Fruit fly (Drosophila melanogaster) whole organism, embryonic: ENCODE measurements around the gene Hexo1.

Experiments used
- ATbp ChIP-seq: fragments of 200-800 bp; sonication (Bioruptor generic); optimal IDR thresholded peaks from 2 replicates; lab custom pipeline; 2017; ENCODE audit warnings: missing biosample characterization, mild to moderate bottlenecking, missing genetic modification characterization, missing genetic modification reagents
- Asciz ChIP-seq: fragments of 200-800 bp; sonication (Bioruptor generic); optimal IDR thresholded peaks from 2 replicates; lab custom pipeline; 2017; ENCODE audit warnings: missing biosample characterization, mild to moderate bottlenecking, missing genetic modification characterization, missing genetic modification reagents
- CG10543 ChIP-seq: fragments of 200-800 bp; sonication (Bioruptor generic); optimal IDR thresholded peaks from 3 replicates; lab custom pipeline; 2017; ENCODE audit warnings: missing biosample characterization, mild to moderate bottlenecking, missing genetic modification characterization, moderate library complexity
- CG11504 ChIP-seq: fragments of 200-800 bp; sonication (Bioruptor generic); optimal IDR thresholded peaks from 3 replicates; lab custom pipeline; 2019; ENCODE audit warnings: missing biosample characterization, mild to moderate bottlenecking, missing genetic modification characterization, moderate library complexity
- CG12236 ChIP-seq: fragments of 200-800 bp; sonication (Bioruptor generic); optimal IDR thresholded peaks from 2 replicates; lab custom pipeline; 2016; ENCODE audit warnings: missing biosample characterization, missing genetic modification characterization
- CG17568 ChIP-seq: fragments of 200-800 bp; sonication (Bioruptor generic); optimal IDR thresholded peaks from 2 replicates; lab custom pipeline; 2018; ENCODE audit warnings: missing biosample characterization, mild to moderate bottlenecking, missing genetic modification characterization, moderate library complexity
- CG30020 ChIP-seq: fragments of 200-800 bp; optimal IDR thresholded peaks from 2 replicates; lab custom pipeline; 2019; ENCODE audit warnings: missing biosample characterization, mild to moderate bottlenecking, missing genetic modification characterization, moderate library complexity
- CG32767 ChIP-seq: fragments of 200-800 bp; sonication (Bioruptor generic); IDR thresholded peaks from 2 replicates; pipeline ENCODE4 v1.3.6; 2022; ENCODE audit warnings: missing biosample characterization, missing genetic modification characterization
- CG33213 ChIP-seq: fragments of 200-800 bp; sonication (Bioruptor generic); optimal IDR thresholded peaks from 3 replicates; lab custom pipeline; 2016; ENCODE audit warnings: missing biosample characterization, missing genetic modification characterization
- CG33557 ChIP-seq: fragments of 200-800 bp; sonication (Bioruptor generic); optimal IDR thresholded peaks from 2 replicates; lab custom pipeline; 2019; ENCODE audit warnings: missing biosample characterization, mild to moderate bottlenecking, missing genetic modification characterization, moderate library complexity
- CG42726 ChIP-seq: fragments of 200-800 bp; sonication (Bioruptor generic); IDR thresholded peaks from 2 replicates; pipeline ENCODE4 v1.3.6; 2022; ENCODE audit warnings: missing biosample characterization, missing genetic modification characterization; ENCODE audit not compliant: partially characterized antibody
- CG4282 ChIP-seq: fragments of 200-800 bp; sonication (Bioruptor generic); optimal IDR thresholded peaks from 2 replicates; lab custom pipeline; 2016; ENCODE audit warnings: missing biosample characterization, missing genetic modification characterization
- CG7928 ChIP-seq: fragments of 200-800 bp; sonication (Bioruptor generic); optimal IDR thresholded peaks from 2 replicates; lab custom pipeline; 2017; ENCODE audit warnings: missing biosample characterization, mild to moderate bottlenecking, missing genetic modification characterization
- CG7987 ChIP-seq: fragments of 200-800 bp; sonication (Bioruptor generic); optimal IDR thresholded peaks from 2 replicates; lab custom pipeline; 2018; ENCODE audit warnings: missing biosample characterization, mild to moderate bottlenecking, missing genetic modification characterization, moderate library complexity
- CG8281 ChIP-seq: fragments of 200-800 bp; sonication (Bioruptor generic); optimal IDR thresholded peaks from 2 replicates; lab custom pipeline; 2018; ENCODE audit warnings: missing biosample characterization, mild to moderate bottlenecking, missing genetic modification characterization, moderate library complexity
- CG8924 ChIP-seq: fragments of 200-800 bp; optimal IDR thresholded peaks from 3 replicates; lab custom pipeline; 2019; ENCODE audit warnings: missing biosample characterization, mild to moderate bottlenecking, missing genetic modification characterization, moderate library complexity
- Dip2 ChIP-seq: fragments of 200-800 bp; sonication (Bioruptor generic); IDR thresholded peaks from 2 replicates; pipeline ENCODE4 v1.3.6; 2022; ENCODE audit warnings: missing biosample characterization, missing genetic modification characterization
- ERR ChIP-seq: fragments of 200-800 bp; sonication (Bioruptor generic); optimal IDR thresholded peaks from 2 replicates; lab custom pipeline; 2016; ENCODE audit warnings: missing biosample characterization, missing genetic modification characterization
- Hand ChIP-seq: fragments of 200-800 bp; sonication (Bioruptor generic); optimal IDR thresholded peaks from 2 replicates; lab custom pipeline; 2017; ENCODE audit warnings: mild to moderate bottlenecking, missing biosample characterization, missing genetic modification reagents, missing genetic modification characterization
- Hr3 ChIP-seq: fragments of 200-800 bp; sonication (Bioruptor generic); optimal IDR thresholded peaks from 3 replicates; lab custom pipeline; 2016; ENCODE audit warnings: missing biosample characterization, missing genetic modification characterization
- Hr51 ChIP-seq, 2 experiments: fragments of 200-800 bp; sonication (Bioruptor generic); optimal IDR thresholded peaks; 2 replicates in 1 of 2; 3 replicates in 1 of 2; lab custom pipeline; 2016 to 2018; ENCODE audit warnings: missing biosample characterization in 2 of 2, missing genetic modification characterization in 2 of 2, mild to moderate bottlenecking in 1 of 2, moderate library complexity in 1 of 2
- Med ChIP-seq: fragments of 200-800 bp; sonication (Bioruptor generic); peaks from one replicate; lab custom pipeline; 2016; ENCODE audit warnings: missing biosample characterization, missing genetic modification characterization, mild to moderate bottlenecking, inconsistent platforms, moderate library complexity
- Nf-YA ChIP-seq: fragments of 200-800 bp; sonication (Bioruptor generic); IDR thresholded peaks from 2 replicates; pipeline ENCODE4 v1.3.6; 2022; ENCODE audit warnings: missing biosample characterization, missing genetic modification characterization
- Scr ChIP-seq: fragments of 200-800 bp; sonication (Bioruptor generic); IDR thresholded peaks from 2 replicates; pipeline ENCODE4 v1.3.6; 2022; ENCODE audit warnings: missing biosample characterization, missing genetic modification characterization; ENCODE audit not compliant: partially characterized antibody
- Side ChIP-seq: fragments of 200-800 bp; sonication (Bioruptor generic); optimal IDR thresholded peaks from 2 replicates; lab custom pipeline; 2016; ENCODE audit warnings: missing biosample characterization, missing genetic modification characterization
- Sox102F ChIP-seq: fragments of 200-800 bp; sonication (Bioruptor generic); optimal IDR thresholded peaks from 2 replicates; lab custom pipeline; 2018; ENCODE audit warnings: missing biosample characterization, mild to moderate bottlenecking, missing genetic modification characterization, moderate library complexity
- amos ChIP-seq: fragments of 200-800 bp; sonication (Bioruptor generic); IDR thresholded peaks from 2 replicates; pipeline ENCODE4 v1.3.6; 2022; ENCODE audit warnings: missing biosample characterization, missing genetic modification characterization; ENCODE audit not compliant: partially characterized antibody
- bigmax ChIP-seq: fragments of 200-800 bp; sonication (Bioruptor generic); optimal IDR thresholded peaks from 2 replicates; lab custom pipeline; 2018; ENCODE audit warnings: missing biosample characterization, mild to moderate bottlenecking, missing genetic modification characterization
- chif ChIP-seq, 2 experiments: fragments of 200-800 bp; sonication (Bioruptor generic); optimal IDR thresholded peaks; 3 replicates each; lab custom pipeline; 2016; ENCODE audit warnings: missing biosample characterization in 2 of 2, missing genetic modification characterization in 2 of 2
- ci ChIP-seq: fragments of 200-800 bp; sonication (Bioruptor generic); IDR thresholded peaks from 3 replicates; pipeline ENCODE4 v1.3.6; 2022; ENCODE audit warnings: missing biosample characterization, missing genetic modification characterization
- dmrt99B ChIP-seq: fragments of 200-800 bp; sonication (Bioruptor generic); optimal IDR thresholded peaks from 2 replicates; lab custom pipeline; 2018; ENCODE audit warnings: missing biosample characterization, mild to moderate bottlenecking, missing genetic modification characterization, moderate library complexity
- eve ChIP-seq, 2 experiments: fragments of >200 bp; optimal IDR thresholded peaks; 2 replicates each; lab custom pipeline; 2017; ENCODE audit warnings: missing biosample characterization in 2 of 2, missing genetic modification characterization in 2 of 2
- fru ChIP-seq: fragments of >200 bp; optimal IDR thresholded peaks from 2 replicates; lab custom pipeline; 2017
- gcm ChIP-seq: fragments of 200-800 bp; sonication (Bioruptor generic); optimal IDR thresholded peaks from 2 replicates; lab custom pipeline; 2019; ENCODE audit warnings: missing biosample characterization, mild to moderate bottlenecking, missing genetic modification characterization, moderate library complexity
- gem ChIP-seq: fragments of 200-800 bp; sonication (Bioruptor generic); optimal IDR thresholded peaks from 2 replicates; lab custom pipeline; 2019; ENCODE audit warnings: missing biosample characterization, mild to moderate bottlenecking, missing genetic modification characterization, moderate library complexity
- lab ChIP-seq: fragments of 200-800 bp; sonication (Bioruptor generic); optimal IDR thresholded peaks from 3 replicates; lab custom pipeline; 2017; ENCODE audit warnings: missing biosample characterization, missing genetic modification characterization, mild to moderate bottlenecking, moderate library complexity, missing genetic modification reagents
- lola ChIP-seq, 3 experiments: fragments of >200 bp in 2 of 3; fragments of 200-800 bp in 1 of 3; sonication (Bioruptor generic) in 1 of 3; optimal IDR thresholded peaks; 2 replicates each; lab custom pipeline; 2017 to 2019; ENCODE audit warnings: missing biosample characterization in 3 of 3, missing genetic modification characterization in 3 of 3, mild to moderate bottlenecking in 1 of 3, moderate library complexity in 1 of 3
- nom ChIP-seq: fragments of 200-800 bp; sonication (Bioruptor generic); optimal IDR thresholded peaks from 2 replicates; lab custom pipeline; 2017; ENCODE audit warnings: missing biosample characterization, missing genetic modification characterization, mild to moderate bottlenecking, moderate library complexity, missing genetic modification reagents
- pan ChIP-seq, 4 experiments: fragments of >200 bp in 3 of 4; fragments of 200-800 bp in 1 of 4; sonication (Bioruptor generic) in 1 of 4; optimal IDR thresholded peaks in 3 of 4; IDR thresholded peaks in 1 of 4; 2 replicates each; pipeline versions ENCODE4 v1.3.6 to Lab custom; 2017 to 2022; ENCODE audit warnings: missing biosample characterization in 2 of 4, missing genetic modification characterization in 2 of 4, mixed read lengths in 1 of 4
- pb ChIP-seq: fragments of 200-800 bp; sonication (Bioruptor generic); optimal IDR thresholded peaks from 3 replicates; lab custom pipeline; 2016; ENCODE audit warnings: missing biosample characterization, missing genetic modification characterization
- ro ChIP-seq: fragments of 200-800 bp; sonication (Bioruptor generic); IDR thresholded peaks from 2 replicates; pipeline ENCODE4 v1.3.6; 2022; ENCODE audit warnings: missing biosample characterization, missing genetic modification characterization
- sens ChIP-seq: fragments of 200-800 bp; sonication (Bioruptor generic); peaks from one replicate; lab custom pipeline; 2016; ENCODE audit warnings: missing biosample characterization, missing genetic modification characterization
- sisA ChIP-seq: fragments of 200-800 bp; sonication (Bioruptor generic); IDR thresholded peaks from 2 replicates; pipeline ENCODE4 v1.3.6; 2022; ENCODE audit warnings: missing biosample characterization, missing genetic modification characterization
- slou ChIP-seq: fragments of 200-800 bp; sonication (Bioruptor generic); optimal IDR thresholded peaks from 3 replicates; lab custom pipeline; 2016; ENCODE audit warnings: missing biosample characterization, missing genetic modification characterization
- tna ChIP-seq: fragments of 200-800 bp; sonication (Bioruptor generic); IDR thresholded peaks from 2 replicates; pipeline ENCODE4 v1.3.6; 2022; ENCODE audit warnings: missing biosample characterization, missing genetic modification characterization; ENCODE audit not compliant: partially characterized antibody
- unpg ChIP-seq: fragments of 200-800 bp; sonication (Bioruptor generic); optimal IDR thresholded peaks from 3 replicates; lab custom pipeline; 2018; ENCODE audit warnings: missing biosample characterization, mild to moderate bottlenecking, missing genetic modification characterization, moderate library complexity
- vvl ChIP-seq: fragments of 200-800 bp; sonication (Bioruptor generic); IDR thresholded peaks from 2 replicates; pipeline ENCODE4 v1.3.6; 2022; ENCODE audit warnings: missing biosample characterization, missing genetic modification characterization
- zen2 ChIP-seq: fragments of 200-800 bp; sonication (Bioruptor generic); IDR thresholded peaks from 3 replicates; pipeline ENCODE4 v1.3.6; 2022; ENCODE audit warnings: missing biosample characterization, missing genetic modification characterization; ENCODE audit not compliant: partially characterized antibody

Hexo1 gene

dm6 chr3L:4310604-4311003 is 22.2 kb downstream of the Hexo1 start:
- TF ChIP-seq vvl (GFP tag; lab: Robert Waterston, UW) (peak; percentile 34; the same call in 1 of the 2 replicates), ci (GFP tag; lab: Robert Waterston, UW) (0 out of 3 replicates have a peak, but pooled peaks have one; percentile 31), dmrt99B (tag; lab: Kevin White, UChicago) (peak; percentile 1), CG11504 (tag; lab: Kevin White, UChicago) (peak; percentile 30), CG10543 (GFP tag; lab: Kevin White, UChicago) (no peak), Sox102F (GFP tag; lab: Kevin White, UChicago) (peak; percentile 47), lola (GFP tag; optimal IDR thresholded peaks at IDR 0.05; lab: Kevin White, UChicago) (no peak), pan (optimal IDR thresholded peaks at IDR 0.05; lab: Kevin White, UChicago) (no peak), pan (GFP tag; optimal IDR thresholded peaks at IDR 0.05 in 1 of 2, IDR thresholded peaks at IDR 0.05 in 1 of 2) (peak in 1 of 2 experiments; percentile 8), sisA (GFP tag; lab: Robert Waterston, UW) (peak; percentile 16; the same call in 1 of the 2 replicates), Hr51 (GFP tag; optimal IDR thresholded peaks at IDR 0.05; lab: Kevin White, UChicago) (peak in 1 of 2 experiments; percentile 10), CG17568 (no peak), Scr (no peak), zen2 (GFP tag; lab: Robert Waterston, UW) (no peak), Med (GFP tag; lab: Kevin White, UChicago) (peak; percentile 65), chif (GFP tag; optimal IDR thresholded peaks at IDR 0.05; lab: Kevin White, UChicago) (no peak), CG32767 (GFP tag; lab: Robert Waterston, UW) (no peak), ro (GFP tag; lab: Robert Waterston, UW) (no peak), CG7928 (GFP tag; lab: Kevin White, UChicago) (no peak), Asciz (GFP tag; lab: Kevin White, UChicago) (peak; percentile 23), sens (GFP tag; lab: Kevin White, UChicago) (peak; percentile 61), gcm (no peak), unpg (GFP tag; lab: Kevin White, UChicago) (peak; percentile 5), eve (GFP tag; optimal IDR thresholded peaks at IDR 0.05; lab: Kevin White, UChicago) (peak in 1 of 2 experiments; percentile 49), Hand (GFP tag; lab: Kevin White, UChicago) (no peak), CG33557 (GFP tag; lab: Kevin White, UChicago) (no peak), gem (tag; lab: Kevin White, UChicago) (peak; percentile 22), CG7987 (no peak), Nf-YA (GFP tag; lab: Robert Waterston, UW) (no peak), Dip2 (GFP tag; lab: Robert Waterston, UW) (no peak), ATbp (GFP tag; lab: Kevin White, UChicago) (peak; percentile 21), Side (GFP tag; lab: Kevin White, UChicago) (no peak), bigmax (GFP tag; lab: Kevin White, UChicago) (no peak)

dm6 chr3L:4313299-4313698 is 24.9 kb downstream of the Hexo1 start, which contains the start of gene Claspin:
Gene Claspin, plus strand, starts transcription at chr3L:4313483.
- TF ChIP-seq CG30020 (tag; lab: Kevin White, UChicago), result peak; percentile 1
- peak; percentile 45 for TF ChIP-seq CG33213
- peak; percentile 74 for TF ChIP-seq amos
- TF ChIP-seq Hr3 (GFP tag; lab: Kevin White, UChicago), result peak; percentile 45
- peak; percentile 61 for TF ChIP-seq Side (GFP tag; lab: Kevin White, UChicago)
- TF ChIP-seq tna (GFP tag; lab: Robert Waterston, UW), result no peak
- TF ChIP-seq CG12236 (GFP tag; lab: Kevin White, UChicago), result no peak
- TF ChIP-seq lab (GFP tag; lab: Kevin White, UChicago), result peak; percentile 53
- TF ChIP-seq nom (GFP tag; lab: Kevin White, UChicago), result no peak
- TF ChIP-seq fru (lab: Kevin White, UChicago), result no peak
- TF ChIP-seq CG8924 (tag; lab: Kevin White, UChicago), result peak; percentile 14
- no peak for TF ChIP-seq pb (GFP tag; lab: Kevin White, UChicago)
- peak; percentile 50 for TF ChIP-seq CG4282
- TF ChIP-seq slou (GFP tag; lab: Kevin White, UChicago), result peak; percentile 18
- TF ChIP-seq ERR (GFP tag; lab: Kevin White, UChicago), result peak; percentile 5
- no peak for TF ChIP-seq CG8281 (tag; lab: Kevin White, UChicago)
- TF ChIP-seq Hand (GFP tag; lab: Kevin White, UChicago), result no peak
- peak; percentile 26; the same call in 1 of the 2 replicates for TF ChIP-seq CG42726 (GFP tag; lab: Robert Waterston, UW)
